Worm (Caenorhabditis elegans): ENCODE measurements around the gene nlp-2.

nlp-2 gene

ce11 chrX:2320539-2320938 is 24.0 kb downstream of the nlp-2 start:
- no peak for TF ChIP-seq ceh-34 (tag; optimal IDR thresholded peaks at IDR 0.05)
- TF ChIP-seq ceh-45 (GFP tag; IDR thresholded peaks at IDR 0.05), result no peak
- TF ChIP-seq unc-86 (tag; optimal IDR thresholded peaks at IDR 0.05), result no peak
- TF ChIP-seq C38D4.7 (GFP tag; optimal IDR thresholded peaks at IDR 0.05), result no peak
- no peak for TF ChIP-seq sdc-2 (tag; optimal IDR thresholded peaks at IDR 0.05)
- no peak for TF ChIP-seq rnt-1 (tag; optimal IDR thresholded peaks at IDR 0.05)
- peak; percentile 28 for TF ChIP-seq elt-2 (tag; optimal IDR thresholded peaks at IDR 0.05)
- TF ChIP-seq Y22D7AL.16 (tag; optimal IDR thresholded peaks at IDR 0.05), result no peak

ce11 chrX:2319238-2319637 is 25.3 kb downstream of the nlp-2 start, which contains the start of gene aakg-4:
TSS of gene aakg-4 (minus strand) at chrX:2319338.
- no peak for TF ChIP-seq F13H6.1 (tag; optimal IDR thresholded peaks at IDR 0.05)
- no peak for TF ChIP-seq lin-11 (tag; optimal IDR thresholded peaks at IDR 0.05)
- TF ChIP-seq ceh-30 (tag; optimal IDR thresholded peaks at IDR 0.05), result no peak
- TF ChIP-seq ceh-14 (tag; optimal IDR thresholded peaks at IDR 0.05), result no peak
- no peak for TF ChIP-seq pha-2 (tag; optimal IDR thresholded peaks at IDR 0.05)
- TF ChIP-seq C38D4.7 (GFP tag; optimal IDR thresholded peaks at IDR 0.05), result no peak
- TF ChIP-seq pat-9 (tag; optimal IDR thresholded peaks at IDR 0.05), result no peak
- no peak for TF ChIP-seq T23F11.4 (GFP tag; optimal IDR thresholded peaks at IDR 0.05)
- no peak for TF ChIP-seq fkh-6 (tag; optimal IDR thresholded peaks at IDR 0.05)
- no peak for TF ChIP-seq ref-2 (tag; optimal IDR thresholded peaks at IDR 0.05)
- TF ChIP-seq hlh-15 (tag; optimal IDR thresholded peaks at IDR 0.05), result no peak
- no peak for TF ChIP-seq ttx-3 (tag; optimal IDR thresholded peaks at IDR 0.05)
- no peak for TF ChIP-seq rnt-1 (tag; optimal IDR thresholded peaks at IDR 0.05)
- TF ChIP-seq ceh-22 (tag; optimal IDR thresholded peaks at IDR 0.05), result no peak
- no peak for TF ChIP-seq tbx-7 (tag; optimal IDR thresholded peaks at IDR 0.05)
- TF ChIP-seq ahr-1 (tag; optimal IDR thresholded peaks at IDR 0.05), result no peak
- TF ChIP-seq pag-3 (tag; optimal IDR thresholded peaks at IDR 0.05; ENCODE audit: borderline replicate concordance), result no peak

DNA sequence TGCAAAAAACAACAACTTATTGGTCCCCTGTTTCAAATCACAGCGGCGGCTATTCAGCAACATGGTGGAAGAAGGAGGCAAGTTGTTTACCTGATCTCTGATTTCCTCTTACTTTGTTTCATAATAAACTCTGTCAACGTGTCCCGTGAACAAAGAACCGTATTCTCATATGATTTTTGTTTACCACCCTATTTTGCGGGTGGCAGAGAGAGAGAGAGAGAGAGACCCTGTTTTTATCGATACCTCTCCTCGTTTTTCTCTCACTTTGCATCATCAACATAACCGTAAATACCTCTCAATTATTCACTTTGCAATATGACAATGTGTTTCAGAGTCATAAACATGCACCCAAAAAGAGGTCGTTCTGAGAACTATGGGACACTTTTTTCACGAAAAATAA is 27.1 kb downstream of the nlp-2 start:
- no peak for TF ChIP-seq K02D7.2 (tag; optimal IDR thresholded peaks at IDR 0.05)
- no peak for TF ChIP-seq rnt-1 (tag; optimal IDR thresholded peaks at IDR 0.05)
- TF ChIP-seq ceh-24 (tag; optimal IDR thresholded peaks at IDR 0.05), result no peak
- TF ChIP-seq ahr-1 (tag; optimal IDR thresholded peaks at IDR 0.05), result no peak
- no peak for TF ChIP-seq C08G9.2 (tag; optimal IDR thresholded peaks at IDR 0.05)
- TF ChIP-seq nhr-232 (tag; optimal IDR thresholded peaks at IDR 0.05), result no peak
- no peak for TF ChIP-seq pha-4 (tag; optimal IDR thresholded peaks at IDR 0.05)
- no peak for TF ChIP-seq pax-1 (tag; optimal IDR thresholded peaks at IDR 0.05)
- no peak for TF ChIP-seq hlh-15 (tag; optimal IDR thresholded peaks at IDR 0.05)
- no peak for TF ChIP-seq K09A11.1 (tag; optimal IDR thresholded peaks at IDR 0.05; ENCODE audit: insufficient read depth)
- no peak for TF ChIP-seq nfya-1 (tag; optimal IDR thresholded peaks at IDR 0.05)
- TF ChIP-seq fkh-10 (GFP tag; optimal IDR thresholded peaks at IDR 0.05), result no peak

DNA sequence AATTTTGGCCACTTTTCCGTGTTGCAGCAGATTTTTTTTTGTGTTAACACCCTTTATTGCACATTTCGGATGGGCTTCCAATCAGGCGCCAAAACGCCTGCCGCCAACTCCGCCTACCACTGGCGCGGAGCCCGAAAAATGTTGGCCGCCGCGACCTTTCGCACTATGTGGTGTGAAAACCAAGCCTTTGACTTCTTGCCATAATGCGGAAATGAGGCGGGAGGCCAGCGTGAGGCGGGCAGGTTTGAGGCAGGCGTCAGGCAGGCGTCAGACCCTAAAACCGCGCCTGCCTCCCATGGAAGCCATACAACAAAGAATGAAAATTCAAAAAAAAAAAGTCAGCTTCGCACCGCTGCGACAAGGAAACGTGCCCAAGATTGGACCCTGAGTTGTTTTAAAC is 27.7 kb downstream of the nlp-2 start:
- no peak for TF ChIP-seq K02D7.2 (tag; optimal IDR thresholded peaks at IDR 0.05)
- no peak for TF ChIP-seq ceh-14 (tag; optimal IDR thresholded peaks at IDR 0.05)
- no peak for TF ChIP-seq ceh-45 (GFP tag; IDR thresholded peaks at IDR 0.05)
- no peak for TF ChIP-seq ceh-6 (GFP tag; optimal IDR thresholded peaks at IDR 0.05)
- no peak for TF ChIP-seq T23F11.4 (GFP tag; optimal IDR thresholded peaks at IDR 0.05)
- TF ChIP-seq C08G9.2 (tag; optimal IDR thresholded peaks at IDR 0.05), result no peak
- TF ChIP-seq syd-9 (tag; optimal IDR thresholded peaks at IDR 0.05), result no peak
- TF ChIP-seq unc-42 (tag; optimal IDR thresholded peaks at IDR 0.05), result no peak
- no peak for TF ChIP-seq hlh-15 (tag; optimal IDR thresholded peaks at IDR 0.05)
- no peak for TF ChIP-seq ceh-24 (tag; optimal IDR thresholded peaks at IDR 0.05)
- no peak for TF ChIP-seq nfya-1 (tag; optimal IDR thresholded peaks at IDR 0.05)
- TF ChIP-seq pag-3 (tag; optimal IDR thresholded peaks at IDR 0.05; ENCODE audit: borderline replicate concordance), result no peak
- TF ChIP-seq ceh-34 (tag; optimal IDR thresholded peaks at IDR 0.05), result no peak
- TF ChIP-seq ttx-3 (tag; optimal IDR thresholded peaks at IDR 0.05), result no peak
- TF ChIP-seq unc-55 (GFP tag; optimal IDR thresholded peaks at IDR 0.05), result no peak
- TF ChIP-seq madf-2 (tag; optimal IDR thresholded peaks at IDR 0.05), result no peak
- no peak for TF ChIP-seq pros-1 (tag; optimal IDR thresholded peaks at IDR 0.05)

All from whole organism, late embryonic.